Worm (Caenorhabditis elegans) whole organism, L2 larva: ENCODE measurements around the gene ZK673.11.

ENCODE experiments used
- ZK546.5 ChIP-seq: sonication (generic microtip); optimal IDR thresholded peaks from 2 replicates; lab custom pipeline; 2017; ENCODE audit warnings: missing biosample characterization, missing genetic modification characterization
- alr-1 ChIP-seq: fragments of 150-350 bp; optimal IDR thresholded peaks from 2 replicates; lab custom pipeline; 2014; ENCODE audit warnings: missing biosample characterization, missing genetic modification characterization
- mdl-1 ChIP-seq, 2 experiments: fragments of 150-350 bp in 1 of 2; sonication (generic microtip) in 1 of 2; optimal IDR thresholded peaks; 2 replicates each; lab custom pipeline; 2017; ENCODE audit warnings: missing biosample characterization in 2 of 2, missing genetic modification characterization in 2 of 2
- sem-4 ChIP-seq: fragments of 150-350 bp; optimal IDR thresholded peaks from 2 replicates; lab custom pipeline; 2014; ENCODE audit warnings: missing biosample characterization, missing genetic modification reagents, missing genetic modification characterization
- ztf-11 ChIP-seq: sonication (generic microtip); optimal IDR thresholded peaks from 2 replicates; lab custom pipeline; 2017; ENCODE audit warnings: missing biosample characterization, missing genetic modification characterization

DNA sequence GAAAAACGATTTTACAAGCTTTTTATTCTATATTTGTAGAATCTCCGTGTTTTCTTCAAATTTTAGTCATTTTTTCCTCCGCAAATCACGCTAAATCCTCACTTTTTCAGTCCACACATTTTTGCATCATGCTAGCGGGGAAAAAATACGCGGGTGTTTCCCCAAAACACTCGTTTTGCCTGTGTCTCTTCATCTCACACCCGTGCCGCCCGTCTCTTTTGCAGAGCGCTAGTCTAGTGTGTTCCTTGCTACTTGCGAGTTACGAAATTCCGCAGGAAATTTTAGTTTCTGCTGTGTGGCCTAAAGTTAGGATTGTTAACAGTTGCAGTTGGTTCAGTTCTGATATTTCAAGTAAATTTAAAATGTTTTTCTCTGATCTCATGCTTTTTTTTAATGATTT, 11.3 kb upstream of the ZK673.11 start:
- TF ChIP-seq alr-1 (tag; lab: Kevin White, UChicago) (no peak), ZK546.5 (tag; lab: Kevin White, UChicago) (no peak), ztf-11 (tag; lab: Kevin White, UChicago) (no peak), mdl-1 (tag; optimal IDR thresholded peaks at IDR 0.05; lab: Kevin White, UChicago) (peak; percentile 15 to 23), sem-4 (tag; lab: Kevin White, UChicago) (no peak)
